Worm (Caenorhabditis elegans) whole organism, L3 larva: ENCODE results near the gene sra-29.

Experiments
- R02D3.7 ChIP-seq: fragments of 150-350 bp; optimal IDR thresholded peaks from 2 replicates; lab custom pipeline; 2014; ENCODE audit warnings: missing biosample characterization, missing genetic modification characterization
- ZK546.5 ChIP-seq: sonication (generic microtip); optimal IDR thresholded peaks from 2 replicates; lab custom pipeline; 2017; ENCODE audit warnings: missing biosample characterization, missing genetic modification characterization
- ama-1 ChIP-seq: fragments of 150-350 bp; optimal IDR thresholded peaks from 2 replicates; lab custom pipeline; 2018
- ceh-28 ChIP-seq: fragments of 150-350 bp; optimal IDR thresholded peaks from 2 replicates; lab custom pipeline; 2014; ENCODE audit warnings: missing biosample characterization, missing genetic modification reagents, missing genetic modification characterization
- ceh-82 ChIP-seq: fragments of 150-350 bp; optimal IDR thresholded peaks from 2 replicates; lab custom pipeline; 2014; ENCODE audit warnings: missing biosample characterization, missing genetic modification characterization
- ceh-9 ChIP-seq: sonication (generic microtip); optimal IDR thresholded peaks from 2 replicates; lab custom pipeline; 2018; ENCODE audit warnings: missing biosample characterization, missing genetic modification characterization
- daf-12 ChIP-seq: fragments of 150-350 bp; optimal IDR thresholded peaks from 2 replicates; lab custom pipeline; 2014; ENCODE audit warnings: missing biosample characterization, missing genetic modification reagents, missing genetic modification characterization
- egl-27 ChIP-seq: sonication (generic microtip); optimal IDR thresholded peaks from 4 replicates; lab custom pipeline; 2017; ENCODE audit warnings: missing biosample characterization, missing genetic modification reagents, missing genetic modification characterization
- egl-5 ChIP-seq: fragments of 150-350 bp; optimal IDR thresholded peaks from 2 replicates; lab custom pipeline; 2017; ENCODE audit warnings: missing biosample characterization, missing genetic modification reagents, missing genetic modification characterization, inconsistent platforms
- elt-1 ChIP-seq: fragments of 150-350 bp; optimal IDR thresholded peaks from 2 replicates; lab custom pipeline; 2014; ENCODE audit warnings: missing biosample characterization, missing genetic modification characterization
- elt-2 ChIP-seq: sonication (generic microtip); optimal IDR thresholded peaks from 2 replicates; lab custom pipeline; 2016; ENCODE audit warnings: missing genetic modification reagents, mild to moderate bottlenecking, missing genetic modification characterization, missing compliant biosample characterization
- elt-3 ChIP-seq, 3 experiments: fragments of 150-350 bp in 1 of 3; sonication (generic microtip) in 2 of 3; optimal IDR thresholded peaks; 2 replicates in 2 of 3; 4 replicates in 1 of 3; lab custom pipeline; 2014 to 2017; ENCODE audit warnings: missing biosample characterization in 3 of 3, missing genetic modification characterization in 3 of 3
- fkh-10 ChIP-seq: sonication (generic microtip); optimal IDR thresholded peaks from 2 replicates; lab custom pipeline; 2017; ENCODE audit warnings: missing biosample characterization, missing genetic modification reagents, missing genetic modification characterization
- fkh-2 ChIP-seq: fragments of 150-350 bp; optimal IDR thresholded peaks from 2 replicates; lab custom pipeline; 2014; ENCODE audit warnings: missing biosample characterization, missing genetic modification reagents, missing genetic modification characterization
- fos-1 ChIP-seq: fragments of 150-350 bp; optimal IDR thresholded peaks from 2 replicates; lab custom pipeline; 2014; ENCODE audit warnings: missing biosample characterization, missing genetic modification characterization
- hmg-11 ChIP-seq: sonication (generic microtip); optimal IDR thresholded peaks from 2 replicates; lab custom pipeline; 2016; ENCODE audit warnings: missing genetic modification characterization, missing compliant biosample characterization
- jun-1 ChIP-seq: fragments of 150-350 bp; optimal IDR thresholded peaks from 2 replicates; lab custom pipeline; 2014; ENCODE audit warnings: missing biosample characterization, missing genetic modification reagents, missing genetic modification characterization
- lin-15B ChIP-seq: fragments of 150-350 bp; optimal IDR thresholded peaks from 2 replicates; lab custom pipeline; 2014; ENCODE audit warnings: missing biosample characterization, missing genetic modification characterization
- lin-39 ChIP-seq: fragments of 150-350 bp; optimal IDR thresholded peaks from 2 replicates; lab custom pipeline; 2018; ENCODE audit warnings: missing biosample characterization, missing genetic modification reagents, missing genetic modification characterization
- lsy-12 ChIP-seq: sonication (generic microtip); optimal IDR thresholded peaks from 2 replicates; lab custom pipeline; 2016; ENCODE audit warnings: mild to moderate bottlenecking, missing genetic modification characterization, missing compliant biosample characterization
- mdl-1 ChIP-seq: fragments of 150-350 bp; optimal IDR thresholded peaks from 2 replicates; lab custom pipeline; 2014; ENCODE audit warnings: missing biosample characterization, missing genetic modification characterization
- mml-1 ChIP-seq: fragments of 150-350 bp; sonication (generic microtip); optimal IDR thresholded peaks from 3 replicates; lab custom pipeline; 2014; ENCODE audit warnings: missing biosample characterization, missing genetic modification characterization
- nfya-1 ChIP-seq: sonication (generic microtip); optimal IDR thresholded peaks from 2 replicates; lab custom pipeline; 2017; ENCODE audit warnings: missing genetic modification characterization, mild to moderate bottlenecking, missing compliant biosample characterization, antibody characterized with exemption, moderate library complexity; ENCODE audit not compliant: insufficient read depth
- nhr-11 ChIP-seq: fragments of 150-350 bp; optimal IDR thresholded peaks from 2 replicates; lab custom pipeline; 2014; ENCODE audit warnings: missing biosample characterization, missing genetic modification characterization
- nhr-12 ChIP-seq: fragments of 150-350 bp; optimal IDR thresholded peaks from 2 replicates; lab custom pipeline; 2014; ENCODE audit warnings: missing biosample characterization, missing genetic modification characterization
- nhr-237 ChIP-seq: fragments of 150-350 bp; optimal IDR thresholded peaks from 2 replicates; lab custom pipeline; 2014; ENCODE audit warnings: missing biosample characterization, missing genetic modification characterization
- nhr-25 ChIP-seq: sonication (generic microtip); optimal IDR thresholded peaks from 2 replicates; lab custom pipeline; 2017; ENCODE audit warnings: missing biosample characterization, missing genetic modification characterization
- nhr-28 ChIP-seq: fragments of 150-350 bp; optimal IDR thresholded peaks from 2 replicates; lab custom pipeline; 2014; ENCODE audit warnings: missing biosample characterization, missing genetic modification characterization
- nhr-43 ChIP-seq: sonication (generic microtip); optimal IDR thresholded peaks from 2 replicates; lab custom pipeline; 2016; ENCODE audit warnings: mild to moderate bottlenecking, missing genetic modification characterization, missing compliant biosample characterization; ENCODE audit not compliant: poor library complexity, severe bottlenecking
- nhr-67 ChIP-seq: fragments of 150-350 bp; optimal IDR thresholded peaks from 2 replicates; lab custom pipeline; 2014; ENCODE audit warnings: missing biosample characterization, missing genetic modification characterization
- nhr-76 ChIP-seq: fragments of 150-350 bp; sonication (generic microtip); optimal IDR thresholded peaks from 5 replicates; lab custom pipeline; 2014; ENCODE audit warnings: missing biosample characterization, missing genetic modification characterization
- nhr-77 ChIP-seq: fragments of 150-350 bp; optimal IDR thresholded peaks from 2 replicates; lab custom pipeline; 2014; ENCODE audit warnings: missing biosample characterization, missing genetic modification characterization
- pha-4 ChIP-seq: fragments of 150-350 bp; optimal IDR thresholded peaks from 2 replicates; lab custom pipeline; 2014; ENCODE audit warnings: missing biosample characterization, missing genetic modification reagents, missing genetic modification characterization
- pqm-1 ChIP-seq: fragments of 150-350 bp; optimal IDR thresholded peaks from 2 replicates; lab custom pipeline; 2017; ENCODE audit warnings: missing biosample characterization, missing genetic modification characterization, inconsistent platforms
- sea-2 ChIP-seq: fragments of 150-350 bp; sonication (generic microtip); optimal IDR thresholded peaks from 4 replicates; lab custom pipeline; 2014; ENCODE audit warnings: missing biosample characterization, missing genetic modification reagents, missing genetic modification characterization
- skn-1 ChIP-seq: fragments of 150-350 bp; optimal IDR thresholded peaks from 2 replicates; lab custom pipeline; 2014; ENCODE audit warnings: missing biosample characterization, missing genetic modification characterization
- snpc-4 ChIP-seq: fragments of 150-350 bp; optimal IDR thresholded peaks from 2 replicates; lab custom pipeline; 2014; ENCODE audit warnings: missing biosample characterization, missing genetic modification characterization
- tbx-2 ChIP-seq: sonication (generic microtip); optimal IDR thresholded peaks from 2 replicates; lab custom pipeline; 2016; ENCODE audit warnings: mild to moderate bottlenecking, missing genetic modification characterization, missing compliant biosample characterization
- unc-39 ChIP-seq: sonication (generic microtip); optimal IDR thresholded peaks from 4 replicates; lab custom pipeline; 2017; ENCODE audit warnings: missing biosample characterization, missing genetic modification characterization
- unc-62 ChIP-seq: fragments of 150-350 bp; sonication (generic microtip); optimal IDR thresholded peaks from 4 replicates; lab custom pipeline; 2014; ENCODE audit warnings: missing biosample characterization, missing genetic modification reagents, missing genetic modification characterization
- zag-1 ChIP-seq: fragments of 150-350 bp; optimal IDR thresholded peaks from 2 replicates; lab custom pipeline; 2014; ENCODE audit warnings: missing biosample characterization, missing genetic modification characterization
- ztf-11 ChIP-seq: fragments of 150-350 bp; optimal IDR thresholded peaks from 2 replicates; lab custom pipeline; 2014; ENCODE audit warnings: missing biosample characterization, missing genetic modification characterization
- ztf-4 ChIP-seq: fragments of 150-350 bp; optimal IDR thresholded peaks from 2 replicates; lab custom pipeline; 2014; ENCODE audit warnings: missing biosample characterization, missing genetic modification characterization

Gene sra-29

DNA sequence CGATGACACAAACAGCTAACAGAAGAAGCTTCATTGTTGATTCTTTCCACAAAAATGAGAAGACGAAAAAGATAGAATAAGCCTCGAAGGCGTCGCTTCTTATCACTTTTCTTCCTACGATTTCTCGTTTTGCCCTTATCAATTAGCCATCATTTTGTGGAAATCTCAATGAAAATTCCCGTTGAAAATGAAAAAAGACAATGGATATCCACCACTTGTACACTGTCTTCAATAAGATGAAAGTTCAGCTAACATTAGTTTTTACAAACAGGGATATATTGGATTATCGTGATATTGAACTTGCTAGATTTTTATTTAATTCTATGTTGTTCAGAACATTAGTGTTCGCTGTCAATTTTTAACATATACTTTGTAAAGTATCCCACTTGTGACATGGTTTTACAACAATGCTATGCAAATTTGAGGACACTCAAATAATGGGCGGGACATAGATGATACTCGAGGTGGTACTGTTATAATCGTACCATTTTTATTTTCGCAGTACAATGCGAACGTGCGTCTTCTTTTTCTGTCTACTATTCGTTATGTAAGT is 8.8 kb downstream of the sra-29 start, which contains the start of the genes F18C5.5 and F18C5.9:
Gene F18C5.5, minus strand, starts transcription at position 101 of the 553 bp plus-strand sequence.
Gene F18C5.9, plus strand, starts transcription at position 503 of the 553 bp plus-strand sequence.
- TF ChIP-seq nhr-237 (tag; lab: Kevin White, UChicago) (no peak), nhr-76 (no peak), pha-4 (tag; lab: Kevin White, UChicago) (no peak), elt-2 (tag; lab: Kevin White, UChicago) (no peak), mml-1 (tag; lab: Kevin White, UChicago) (no peak), ztf-4 (tag; lab: Kevin White, UChicago) (no peak), jun-1 (tag; lab: Kevin White, UChicago) (no peak), egl-5 (tag; lab: Kevin White, UChicago) (no peak), nhr-28 (tag; lab: Kevin White, UChicago) (no peak), lsy-12 (tag; lab: Kevin White, UChicago) (no peak), tbx-2 (tag; lab: Kevin White, UChicago) (no peak), ztf-11 (tag; lab: Kevin White, UChicago) (no peak), elt-3 (tag; optimal IDR thresholded peaks at IDR 0.05; lab: Kevin White, UChicago) (no peak), nhr-67 (tag; lab: Kevin White, UChicago) (no peak), egl-27 (tag; lab: Kevin White, UChicago) (no peak), fos-1 (no peak), fkh-10 (no peak)

DNA sequence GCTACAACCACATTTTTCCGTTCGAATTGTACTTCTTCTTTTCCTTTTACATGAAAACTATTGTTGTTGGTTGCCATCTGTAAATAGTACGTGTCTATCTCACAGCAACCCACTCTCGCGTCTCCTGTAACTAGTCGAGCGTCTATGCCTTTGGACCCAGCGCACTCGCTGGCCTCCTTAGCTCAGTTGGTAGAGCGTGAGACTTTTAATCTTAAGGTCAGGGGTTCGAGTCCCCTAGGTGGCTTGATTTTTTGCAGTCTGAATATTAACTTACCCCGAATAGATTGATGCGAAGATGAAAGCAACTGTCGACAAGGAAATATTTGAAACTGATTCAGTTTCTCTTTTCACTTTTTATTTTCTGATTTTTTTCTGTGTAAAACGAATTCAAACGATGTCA is 10.5 kb downstream of the sra-29 start, which contains the start of gene mpz-3:
Gene mpz-3, minus strand, starts transcription at position 320 of the 400 bp plus-strand sequence.
- peak; percentile 17 for TF ChIP-seq elt-2 (tag; lab: Kevin White, UChicago)
- TF ChIP-seq nhr-237 (tag; lab: Kevin White, UChicago): no peak
- peak; percentile 42 for TF ChIP-seq lsy-12 (tag; lab: Kevin White, UChicago)
- TF ChIP-seq snpc-4: no peak
- TF ChIP-seq fkh-10: no peak
- TF ChIP-seq ama-1 (lab: Kevin White, UChicago): peak; percentile 23
- TF ChIP-seq unc-39: no peak
- TF ChIP-seq fos-1: no peak
- no peak for TF ChIP-seq zag-1 (tag; lab: Kevin White, UChicago)
- TF ChIP-seq egl-5 (tag; lab: Kevin White, UChicago): no peak
- no peak for TF ChIP-seq R02D3.7 (tag; lab: Kevin White, UChicago)
- TF ChIP-seq nhr-43 (tag; lab: Kevin White, UChicago): peak; percentile 56
- TF ChIP-seq elt-3 (tag; optimal IDR thresholded peaks at IDR 0.05; lab: Kevin White, UChicago): no peak
- peak; percentile 73 for TF ChIP-seq lin-39 (tag; lab: Kevin White, UChicago)
- TF ChIP-seq ztf-4 (tag; lab: Kevin White, UChicago): no peak
- no peak for TF ChIP-seq hmg-11 (tag; lab: Kevin White, UChicago)
- no peak for TF ChIP-seq nhr-11
- no peak for TF ChIP-seq ztf-11 (tag; lab: Kevin White, UChicago)
- no peak for TF ChIP-seq nhr-25 (tag; lab: Kevin White, UChicago)
- no peak for TF ChIP-seq jun-1 (tag; lab: Kevin White, UChicago)
- peak; percentile 8 for TF ChIP-seq tbx-2 (tag; lab: Kevin White, UChicago)
- no peak for TF ChIP-seq ceh-82
- peak; percentile 56 for TF ChIP-seq pha-4 (tag; lab: Kevin White, UChicago)
- no peak for TF ChIP-seq mml-1 (tag; lab: Kevin White, UChicago)
- peak; percentile 9 for TF ChIP-seq nfya-1 (tag; lab: Kevin White, UChicago)

DNA sequence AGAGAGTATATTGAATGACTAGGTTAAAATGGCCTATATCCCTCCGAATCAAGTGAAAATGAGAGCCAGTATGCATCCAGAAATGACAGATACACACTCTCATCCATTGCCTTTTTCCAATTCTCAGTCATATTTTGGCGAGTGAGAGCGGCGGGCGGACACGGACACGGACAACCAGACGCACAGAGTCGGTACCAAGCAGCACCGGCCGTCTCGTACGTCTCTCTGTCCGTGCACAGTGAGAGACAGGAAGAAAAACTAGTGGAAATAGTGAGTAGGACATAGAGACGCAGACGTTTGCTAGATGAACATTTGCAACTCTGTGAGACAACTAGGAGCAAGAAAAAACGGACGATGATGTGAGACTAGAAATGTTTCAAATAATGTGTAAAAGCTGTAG is 12.3 kb downstream of the sra-29 start:
- TF ChIP-seq lsy-12 (tag; lab: Kevin White, UChicago) (no peak), pqm-1 (tag; lab: Kevin White, UChicago) (no peak), nhr-237 (tag; lab: Kevin White, UChicago) (no peak), nhr-43 (tag; lab: Kevin White, UChicago) (no peak), unc-62 (GFP tag; lab: Kevin White, UChicago) (no peak), tbx-2 (tag; lab: Kevin White, UChicago) (no peak), skn-1 (no peak), nhr-77 (tag; lab: Kevin White, UChicago) (no peak), egl-5 (tag; lab: Kevin White, UChicago) (no peak), fkh-10 (no peak), daf-12 (tag; lab: Kevin White, UChicago) (no peak), elt-2 (tag; lab: Kevin White, UChicago) (peak; percentile 3), ceh-82 (no peak), ZK546.5 (tag; lab: Kevin White, UChicago) (no peak), nfya-1 (tag; lab: Kevin White, UChicago) (peak; percentile 55), mml-1 (tag; lab: Kevin White, UChicago) (no peak), lin-39 (tag; lab: Kevin White, UChicago) (peak; percentile 70), unc-39 (no peak), snpc-4 (peak; percentile 67), egl-27 (tag; lab: Kevin White, UChicago) (no peak), zag-1 (tag; lab: Kevin White, UChicago) (no peak), ceh-28 (tag; lab: Kevin White, UChicago) (peak; percentile 21), pha-4 (tag; lab: Kevin White, UChicago) (no peak), nhr-76 (no peak), lin-15B (tag; lab: Kevin White, UChicago) (peak; percentile 16), nhr-28 (tag; lab: Kevin White, UChicago) (no peak), hmg-11 (tag; lab: Kevin White, UChicago) (peak; percentile 55), ztf-11 (tag; lab: Kevin White, UChicago) (no peak), elt-1 (tag; lab: Kevin White, UChicago) (no peak), ztf-4 (tag; lab: Kevin White, UChicago) (no peak), fkh-2 (no peak), fos-1 (no peak), sea-2 (GFP tag; lab: Kevin White, UChicago) (no peak), nhr-12 (tag; lab: Kevin White, UChicago) (no peak), mdl-1 (tag; lab: Kevin White, UChicago) (no peak), elt-3 (tag; optimal IDR thresholded peaks at IDR 0.05; lab: Kevin White, UChicago) (no peak), ceh-9 (tag; lab: Kevin White, UChicago) (no peak)
